Fruit fly (Drosophila melanogaster): ENCODE data around the gene pigeon.
A peak's percentile ranks its signal among the peaks of the same experiment; 100 is the strongest.

pigeon gene

dm6 chr2L:19185676-19186239 lies at the start of gene pigeon, which contains the start of gene gammaTub37C (continued):
- TF ChIP-seq ro (GFP tag; IDR thresholded peaks at IDR 0.05) (no peak), psq (GFP tag; optimal IDR thresholded peaks at IDR 0.05) (no peak), CG13624 (GFP tag; optimal IDR thresholded peaks at IDR 0.05) (no peak), CG30431 (GFP tag; optimal IDR thresholded peaks at IDR 0.05) (no peak), pros (GFP tag; optimal IDR thresholded peaks at IDR 0.05) (no peak)

- TF ChIP-seq CG5180 (GFP tag; optimal IDR thresholded peaks at IDR 0.05) (no peak), dmrt99B (tag; optimal IDR thresholded peaks at IDR 0.05) (peak; percentile 22), tap (tag; optimal IDR thresholded peaks at IDR 0.05) (no peak), unpg (GFP tag; optimal IDR thresholded peaks at IDR 0.05) (peak; percentile 37), Rx (GFP tag; IDR thresholded peaks at IDR 0.05) (no peak), CG1602 (GFP tag; optimal IDR thresholded peaks at IDR 0.05) (peak; percentile 31), TFAM (GFP tag; optimal IDR thresholded peaks at IDR 0.05) (no peak), kni (GFP tag; optimal IDR thresholded peaks at IDR 0.05) (peak; percentile 3), CG34224 (GFP tag; IDR thresholded peaks at IDR 0.05; ENCODE audit: partially characterized antibody) (no peak), CG8388 (GFP tag; optimal IDR thresholded peaks at IDR 0.05) (peak; percentile 58), CG9609 (GFP tag; optimal IDR thresholded peaks at IDR 0.05) (no peak), cad (GFP tag; optimal IDR thresholded peaks at IDR 0.05) (peak; percentile 21), CG4854 (GFP tag; optimal IDR thresholded peaks at IDR 0.05) (no peak), pan (optimal IDR thresholded peaks at IDR 0.05) (no peak), pan (GFP tag; optimal IDR thresholded peaks at IDR 0.05 in 1 of 2, IDR thresholded peaks at IDR 0.05 in 1 of 2) (no peak), chn (GFP tag; optimal IDR thresholded peaks at IDR 0.05) (no peak), grau (tag; optimal IDR thresholded peaks at IDR 0.05) (peak; percentile 22), CG9215 (GFP tag; IDR thresholded peaks at IDR 0.05) (no peak), CG14965 (GFP tag; optimal IDR thresholded peaks at IDR 0.05; ENCODE audit: borderline replicate concordance) (no peak), zen (tag; optimal IDR thresholded peaks at IDR 0.05) (peak; percentile 45), CG17186 (GFP tag; optimal IDR thresholded peaks at IDR 0.05) (no peak), Lpt (GFP tag; optimal IDR thresholded peaks at IDR 0.05) (peak; percentile 19), Camta (GFP tag; optimal IDR thresholded peaks at IDR 0.05) (peak; percentile 8), CG7357 (GFP tag; IDR thresholded peaks at IDR 0.05) (no peak), CG7963 (GFP tag; IDR thresholded peaks at IDR 0.05; ENCODE audit: partially characterized antibody) (no peak), Hey (tag; optimal IDR thresholded peaks at IDR 0.05) (no peak), Sry-δ (GFP tag; optimal IDR thresholded peaks at IDR 0.05) (no peak), repo (GFP tag; optimal IDR thresholded peaks at IDR 0.05) (no peak), Dp (GFP tag; optimal IDR thresholded peaks at IDR 0.05) (no peak), CrebB (tag; optimal IDR thresholded peaks at IDR 0.05) (no peak), CG9876 (GFP tag; optimal IDR thresholded peaks at IDR 0.05) (no peak), Hand (GFP tag; optimal IDR thresholded peaks at IDR 0.05) (no peak), ase (GFP tag; IDR thresholded peaks at IDR 0.05) (no peak), sob (GFP tag; IDR thresholded peaks at IDR 0.05) (no peak), zfh2 (GFP tag; optimal IDR thresholded peaks at IDR 0.05) (no peak), fd102C (GFP tag; optimal IDR thresholded peaks at IDR 0.05) (peak; percentile 44), CG4707 (GFP tag; optimal IDR thresholded peaks at IDR 0.05) (no peak), CG10462 (GFP tag; optimal IDR thresholded peaks at IDR 0.05) (no peak), knrl (GFP tag; IDR thresholded peaks at IDR 0.05; ENCODE audit: partially characterized antibody) (no peak), crol (GFP tag; IDR thresholded peaks at IDR 0.05) (peak; percentile 86), CG30431 (GFP tag; optimal IDR thresholded peaks at IDR 0.05) (peak; percentile 30), CG7556 (GFP tag; optimal IDR thresholded peaks at IDR 0.05) (peak; percentile 34), CG10543 (GFP tag; optimal IDR thresholded peaks at IDR 0.05) (no peak), sens (GFP tag) (peak; percentile 83), croc (GFP tag; conservative IDR thresholded peaks at IDR 0.05) (peak; percentile 22; the same call in 1 of the 3 replicates), CG11560 (tag; IDR thresholded peaks at IDR 0.05) (no peak)
Observed at dm6 chr2L:19136735-19137134, 49.1 kb upstream of the pigeon start.
